Worm (Caenorhabditis elegans) whole organism, L1 larva: Measurements from ENCODE around the gene C34F6.11.

Source experiments
- aha-1 ChIP-seq: fragments of 150-350 bp; optimal IDR thresholded peaks from 2 replicates; lab custom pipeline; 2014; ENCODE audit warnings: missing biosample characterization, missing genetic modification characterization
- ama-1 ChIP-seq: fragments of 150-350 bp; optimal IDR thresholded peaks from 2 replicates; lab custom pipeline; 2014
- ceh-82 ChIP-seq, 3 experiments: fragments of 150-350 bp in 1 of 3; sonication (generic microtip) in 2 of 3; optimal IDR thresholded peaks; 2 replicates each; lab custom pipeline; 2014 to 2017; ENCODE audit warnings: missing biosample characterization in 3 of 3, missing genetic modification characterization in 3 of 3
- ces-1 ChIP-seq: fragments of 150-350 bp; optimal IDR thresholded peaks from 2 replicates; lab custom pipeline; 2014; ENCODE audit warnings: missing biosample characterization, missing genetic modification reagents, missing genetic modification characterization
- hlh-17 ChIP-seq: fragments of 200-800 bp; sonication (Bioruptor generic); optimal IDR thresholded peaks from 2 replicates; lab custom pipeline; 2018; ENCODE audit warnings: missing genetic modification characterization, mild to moderate bottlenecking, missing compliant biosample characterization, moderate library complexity, borderline replicate concordance
- lin-14 ChIP-seq: fragments of 200-800 bp; sonication (Bioruptor generic); optimal IDR thresholded peaks from 2 replicates; lab custom pipeline; 2018; ENCODE audit warnings: mild to moderate bottlenecking, missing genetic modification characterization, moderate library complexity, missing compliant biosample characterization
- mep-1 ChIP-seq: fragments of 150-350 bp; optimal IDR thresholded peaks from 2 replicates; lab custom pipeline; 2014; ENCODE audit warnings: missing biosample characterization, missing genetic modification characterization
- nhr-71 ChIP-seq: sonication (generic microtip); optimal IDR thresholded peaks from 2 replicates; lab custom pipeline; 2016; ENCODE audit warnings: mild to moderate bottlenecking, missing genetic modification characterization, moderate library complexity, missing compliant biosample characterization
- snpc-4 ChIP-seq: fragments of 150-350 bp; optimal IDR thresholded peaks from 2 replicates; lab custom pipeline; 2014; ENCODE audit warnings: missing biosample characterization, missing genetic modification characterization
- unc-130 ChIP-seq: fragments of 150-350 bp; optimal IDR thresholded peaks from 2 replicates; lab custom pipeline; 2017; ENCODE audit warnings: missing biosample characterization, missing genetic modification characterization, inconsistent platforms
- unc-62 ChIP-seq: fragments of 150-350 bp; optimal IDR thresholded peaks from 2 replicates; lab custom pipeline; 2014; ENCODE audit warnings: missing biosample characterization, missing genetic modification reagents, missing genetic modification characterization

DNA sequence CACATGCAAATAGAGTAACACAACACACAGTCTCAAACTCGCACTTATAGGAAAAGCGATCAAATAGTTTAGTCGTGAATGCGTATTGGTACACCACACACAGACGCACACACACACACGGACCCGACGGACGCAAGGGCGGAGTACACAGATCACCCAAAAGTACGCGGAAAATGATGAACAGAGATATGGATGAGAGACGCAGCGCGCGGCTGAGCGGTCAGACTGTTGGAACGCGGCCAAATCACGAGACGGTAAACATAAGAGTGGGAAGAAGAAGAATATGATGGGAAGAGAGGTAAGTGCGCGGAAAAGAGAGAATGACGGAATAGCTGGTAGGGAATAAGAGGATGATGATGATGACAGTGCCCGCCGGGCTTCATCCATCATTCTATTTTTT lies 44.4 kb upstream of the C34F6.11 start:
- no peak for TF ChIP-seq ama-1 (lab: Kevin White, UChicago)
- no peak for TF ChIP-seq unc-62 (GFP tag; lab: Kevin White, UChicago)
- peak; percentile 48 for TF ChIP-seq nhr-71
- no peak for TF ChIP-seq mep-1
- no peak for TF ChIP-seq ceh-82 (tag; optimal IDR thresholded peaks at IDR 0.05; lab: Kevin White, UChicago)
- TF ChIP-seq aha-1: no peak
- TF ChIP-seq snpc-4 (tag; lab: Kevin White, UChicago): no peak
- TF ChIP-seq lin-14: peak; percentile 41
- no peak for TF ChIP-seq ces-1 (GFP tag; lab: Kevin White, UChicago)
- no peak for TF ChIP-seq unc-130 (tag; lab: Kevin White, UChicago)
- TF ChIP-seq hlh-17 (GFP tag; lab: Kevin White, UChicago): no peak
